Worm (Caenorhabditis elegans) whole organism, L3 larva: Measurements from ENCODE around the gene bec-1.

Source experiments
- ZK546.5 ChIP-seq: sonication (generic microtip); optimal IDR thresholded peaks from 2 replicates; lab custom pipeline; 2017; ENCODE audit warnings: missing biosample characterization, missing genetic modification characterization
- aly-2 ChIP-seq: fragments of 150-350 bp; optimal IDR thresholded peaks from 2 replicates; lab custom pipeline; 2014; ENCODE audit warnings: missing biosample characterization, missing genetic modification characterization
- ama-1 ChIP-seq: fragments of 150-350 bp; optimal IDR thresholded peaks from 2 replicates; lab custom pipeline; 2018
- ceh-16 ChIP-seq: sonication (generic microtip); optimal IDR thresholded peaks from 2 replicates; lab custom pipeline; 2017; ENCODE audit warnings: missing biosample characterization, missing genetic modification characterization
- ceh-28 ChIP-seq: fragments of 150-350 bp; optimal IDR thresholded peaks from 2 replicates; lab custom pipeline; 2014; ENCODE audit warnings: missing biosample characterization, missing genetic modification reagents, missing genetic modification characterization
- ceh-82 ChIP-seq: fragments of 150-350 bp; optimal IDR thresholded peaks from 2 replicates; lab custom pipeline; 2014; ENCODE audit warnings: missing biosample characterization, missing genetic modification characterization
- ceh-9 ChIP-seq: sonication (generic microtip); optimal IDR thresholded peaks from 2 replicates; lab custom pipeline; 2018; ENCODE audit warnings: missing biosample characterization, missing genetic modification characterization
- daf-12 ChIP-seq: fragments of 150-350 bp; optimal IDR thresholded peaks from 2 replicates; lab custom pipeline; 2014; ENCODE audit warnings: missing biosample characterization, missing genetic modification reagents, missing genetic modification characterization
- egl-27 ChIP-seq: sonication (generic microtip); optimal IDR thresholded peaks from 4 replicates; lab custom pipeline; 2017; ENCODE audit warnings: missing biosample characterization, missing genetic modification reagents, missing genetic modification characterization
- egl-5 ChIP-seq: fragments of 150-350 bp; optimal IDR thresholded peaks from 2 replicates; lab custom pipeline; 2017; ENCODE audit warnings: missing biosample characterization, missing genetic modification reagents, missing genetic modification characterization, inconsistent platforms
- elt-2 ChIP-seq: sonication (generic microtip); optimal IDR thresholded peaks from 2 replicates; lab custom pipeline; 2016; ENCODE audit warnings: missing genetic modification reagents, mild to moderate bottlenecking, missing genetic modification characterization, missing compliant biosample characterization
- elt-3 ChIP-seq, 3 experiments: fragments of 150-350 bp in 1 of 3; sonication (generic microtip) in 2 of 3; optimal IDR thresholded peaks; 2 replicates in 2 of 3; 4 replicates in 1 of 3; lab custom pipeline; 2014 to 2017; ENCODE audit warnings: missing biosample characterization in 3 of 3, missing genetic modification characterization in 3 of 3
- fkh-10 ChIP-seq: sonication (generic microtip); optimal IDR thresholded peaks from 2 replicates; lab custom pipeline; 2017; ENCODE audit warnings: missing biosample characterization, missing genetic modification reagents, missing genetic modification characterization
- fkh-2 ChIP-seq: fragments of 150-350 bp; optimal IDR thresholded peaks from 2 replicates; lab custom pipeline; 2014; ENCODE audit warnings: missing biosample characterization, missing genetic modification reagents, missing genetic modification characterization
- hmg-11 ChIP-seq: sonication (generic microtip); optimal IDR thresholded peaks from 2 replicates; lab custom pipeline; 2016; ENCODE audit warnings: missing genetic modification characterization, missing compliant biosample characterization
- jun-1 ChIP-seq: fragments of 150-350 bp; optimal IDR thresholded peaks from 2 replicates; lab custom pipeline; 2014; ENCODE audit warnings: missing biosample characterization, missing genetic modification reagents, missing genetic modification characterization
- lin-15B ChIP-seq: fragments of 150-350 bp; optimal IDR thresholded peaks from 2 replicates; lab custom pipeline; 2014; ENCODE audit warnings: missing biosample characterization, missing genetic modification characterization
- lin-39 ChIP-seq: fragments of 150-350 bp; optimal IDR thresholded peaks from 2 replicates; lab custom pipeline; 2018; ENCODE audit warnings: missing biosample characterization, missing genetic modification reagents, missing genetic modification characterization
- mdl-1 ChIP-seq: fragments of 150-350 bp; optimal IDR thresholded peaks from 2 replicates; lab custom pipeline; 2014; ENCODE audit warnings: missing biosample characterization, missing genetic modification characterization
- nfya-1 ChIP-seq: sonication (generic microtip); optimal IDR thresholded peaks from 2 replicates; lab custom pipeline; 2017; ENCODE audit warnings: missing genetic modification characterization, mild to moderate bottlenecking, missing compliant biosample characterization, antibody characterized with exemption, moderate library complexity; ENCODE audit not compliant: insufficient read depth
- nhr-12 ChIP-seq: fragments of 150-350 bp; optimal IDR thresholded peaks from 2 replicates; lab custom pipeline; 2014; ENCODE audit warnings: missing biosample characterization, missing genetic modification characterization
- nhr-23 ChIP-seq: fragments of 150-350 bp; optimal IDR thresholded peaks from 2 replicates; lab custom pipeline; 2014; ENCODE audit warnings: missing biosample characterization, missing genetic modification reagents, missing genetic modification characterization
- nhr-237 ChIP-seq: fragments of 150-350 bp; optimal IDR thresholded peaks from 2 replicates; lab custom pipeline; 2014; ENCODE audit warnings: missing biosample characterization, missing genetic modification characterization
- nhr-25 ChIP-seq: sonication (generic microtip); optimal IDR thresholded peaks from 2 replicates; lab custom pipeline; 2017; ENCODE audit warnings: missing biosample characterization, missing genetic modification characterization
- nhr-28 ChIP-seq: fragments of 150-350 bp; optimal IDR thresholded peaks from 2 replicates; lab custom pipeline; 2014; ENCODE audit warnings: missing biosample characterization, missing genetic modification characterization
- nhr-43 ChIP-seq: sonication (generic microtip); optimal IDR thresholded peaks from 2 replicates; lab custom pipeline; 2016; ENCODE audit warnings: mild to moderate bottlenecking, missing genetic modification characterization, missing compliant biosample characterization; ENCODE audit not compliant: poor library complexity, severe bottlenecking
- nhr-76 ChIP-seq: fragments of 150-350 bp; sonication (generic microtip); optimal IDR thresholded peaks from 5 replicates; lab custom pipeline; 2014; ENCODE audit warnings: missing biosample characterization, missing genetic modification characterization
- pha-4 ChIP-seq: fragments of 150-350 bp; optimal IDR thresholded peaks from 2 replicates; lab custom pipeline; 2014; ENCODE audit warnings: missing biosample characterization, missing genetic modification reagents, missing genetic modification characterization
- pqm-1 ChIP-seq: fragments of 150-350 bp; optimal IDR thresholded peaks from 2 replicates; lab custom pipeline; 2017; ENCODE audit warnings: missing biosample characterization, missing genetic modification characterization, inconsistent platforms
- sea-2 ChIP-seq: fragments of 150-350 bp; sonication (generic microtip); optimal IDR thresholded peaks from 4 replicates; lab custom pipeline; 2014; ENCODE audit warnings: missing biosample characterization, missing genetic modification reagents, missing genetic modification characterization
- skn-1 ChIP-seq: fragments of 150-350 bp; optimal IDR thresholded peaks from 2 replicates; lab custom pipeline; 2014; ENCODE audit warnings: missing biosample characterization, missing genetic modification characterization
- snpc-4 ChIP-seq: fragments of 150-350 bp; optimal IDR thresholded peaks from 2 replicates; lab custom pipeline; 2014; ENCODE audit warnings: missing biosample characterization, missing genetic modification characterization
- tbx-2 ChIP-seq: sonication (generic microtip); optimal IDR thresholded peaks from 2 replicates; lab custom pipeline; 2016; ENCODE audit warnings: mild to moderate bottlenecking, missing genetic modification characterization, missing compliant biosample characterization
- unc-39 ChIP-seq: sonication (generic microtip); optimal IDR thresholded peaks from 4 replicates; lab custom pipeline; 2017; ENCODE audit warnings: missing biosample characterization, missing genetic modification characterization
- unc-62 ChIP-seq: fragments of 150-350 bp; sonication (generic microtip); optimal IDR thresholded peaks from 4 replicates; lab custom pipeline; 2014; ENCODE audit warnings: missing biosample characterization, missing genetic modification reagents, missing genetic modification characterization
- zag-1 ChIP-seq: fragments of 150-350 bp; optimal IDR thresholded peaks from 2 replicates; lab custom pipeline; 2014; ENCODE audit warnings: missing biosample characterization, missing genetic modification characterization
- ztf-11 ChIP-seq: fragments of 150-350 bp; optimal IDR thresholded peaks from 2 replicates; lab custom pipeline; 2014; ENCODE audit warnings: missing biosample characterization, missing genetic modification characterization

The bec-1 gene

ce11 chrIV:5674435-5674834, 10.2 kb upstream of the bec-1 start, which contains the start of gene srd-5:
srd-5 (minus strand) TSS chrIV:5674535.
- no peak for TF ChIP-seq unc-62
- TF ChIP-seq ceh-16 (tag; lab: Kevin White, UChicago): no peak
- TF ChIP-seq elt-3 (tag; optimal IDR thresholded peaks at IDR 0.05; lab: Kevin White, UChicago): no peak
- no peak for TF ChIP-seq fkh-10 (GFP tag; lab: Kevin White, UChicago)

- TF ChIP-seq nfya-1 (tag; lab: Kevin White, UChicago) (no peak), pha-4 (peak; percentile 86), nhr-12 (no peak)
- TF ChIP-seq, all 47 proteins: peak for 1
These were observed 7.1 kb upstream of the bec-1 start for ce11 chrIV:5671325-5671724.

- TF ChIP-seq nhr-43 (tag; lab: Kevin White, UChicago) (no peak), daf-12 (tag; lab: Kevin White, UChicago) (no peak), pha-4 (peak; percentile 64)
These were observed 5.2 kb upstream of the bec-1 start, which contains the start of gene T19E7.6 for ce11 chrIV:5669459-5669858. T19E7.6 (minus strand) TSS chrIV:5669503.

ce11 chrIV:5667191-5667590, 3.0 kb upstream of the bec-1 start:
- TF ChIP-seq elt-2 (tag; lab: Kevin White, UChicago) (peak; percentile 26), nfya-1 (tag; lab: Kevin White, UChicago) (peak; percentile 57), nhr-25 (tag; lab: Kevin White, UChicago) (no peak), ceh-28 (tag; lab: Kevin White, UChicago) (peak; percentile 62), mdl-1 (tag; lab: Kevin White, UChicago) (no peak), nhr-23 (tag; lab: Kevin White, UChicago) (peak; percentile 29), hmg-11 (tag; lab: Kevin White, UChicago) (peak; percentile 78), pha-4 (peak; percentile 94), zag-1 (no peak), lin-39 (tag; lab: Kevin White, UChicago) (peak; percentile 21), egl-5 (tag; lab: Kevin White, UChicago) (peak; percentile 5), ama-1 (lab: Kevin White, UChicago) (peak; percentile 81), snpc-4 (peak; percentile 46), nhr-43 (tag; lab: Kevin White, UChicago) (peak; percentile 30), fkh-2 (no peak), nhr-76 (no peak)

ce11 chrIV:5666115-5667028, 2.1 kb upstream of the bec-1 start:
- TF ChIP-seq snpc-4 (peak; percentile 61), egl-5 (tag; lab: Kevin White, UChicago) (no peak), ceh-82 (tag; lab: Kevin White, UChicago) (no peak), nhr-12 (no peak), pha-4 (peak; percentile 51), zag-1 (no peak), jun-1 (tag; lab: Kevin White, UChicago) (peak; percentile 8), egl-27 (tag; lab: Kevin White, UChicago) (no peak), ztf-11 (no peak), pqm-1 (tag; lab: Kevin White, UChicago) (peak; percentile 42), ceh-9 (no peak), sea-2 (GFP tag; lab: Kevin White, UChicago) (no peak), elt-2 (tag; lab: Kevin White, UChicago) (peak; percentile 71), ceh-28 (tag; lab: Kevin White, UChicago) (no peak), ama-1 (lab: Kevin White, UChicago) (peak; percentile 25)

ce11 chrIV:5665353-5665918, 1.2 kb upstream of the bec-1 start:
- TF ChIP-seq unc-39 (tag; lab: Kevin White, UChicago) (no peak), tbx-2 (tag; lab: Kevin White, UChicago) (no peak), egl-27 (tag; lab: Kevin White, UChicago) (no peak), pqm-1 (tag; lab: Kevin White, UChicago) (no peak), nhr-25 (tag; lab: Kevin White, UChicago) (peak; percentile 92), aly-2 (no peak), nhr-28 (no peak), skn-1 (tag; lab: Kevin White, UChicago) (no peak), nfya-1 (tag; lab: Kevin White, UChicago) (peak; percentile 69), ceh-16 (tag; lab: Kevin White, UChicago) (no peak), daf-12 (tag; lab: Kevin White, UChicago) (no peak), egl-5 (tag; lab: Kevin White, UChicago) (peak; percentile 54), ceh-9 (no peak), ztf-11 (no peak), nhr-23 (tag; lab: Kevin White, UChicago) (peak; percentile 24), nhr-43 (tag; lab: Kevin White, UChicago) (peak; percentile 45), lin-15B (tag; lab: Kevin White, UChicago) (peak; percentile 42), ceh-82 (tag; lab: Kevin White, UChicago) (no peak), nhr-237 (no peak), jun-1 (tag; lab: Kevin White, UChicago) (peak; percentile 31), snpc-4 (peak; percentile 7), sea-2 (GFP tag; lab: Kevin White, UChicago) (no peak), ZK546.5 (tag; lab: Kevin White, UChicago) (no peak)
